Fruit fly (Drosophila melanogaster): Measurements from ENCODE around the gene yip2.

yip2 gene

DNA sequence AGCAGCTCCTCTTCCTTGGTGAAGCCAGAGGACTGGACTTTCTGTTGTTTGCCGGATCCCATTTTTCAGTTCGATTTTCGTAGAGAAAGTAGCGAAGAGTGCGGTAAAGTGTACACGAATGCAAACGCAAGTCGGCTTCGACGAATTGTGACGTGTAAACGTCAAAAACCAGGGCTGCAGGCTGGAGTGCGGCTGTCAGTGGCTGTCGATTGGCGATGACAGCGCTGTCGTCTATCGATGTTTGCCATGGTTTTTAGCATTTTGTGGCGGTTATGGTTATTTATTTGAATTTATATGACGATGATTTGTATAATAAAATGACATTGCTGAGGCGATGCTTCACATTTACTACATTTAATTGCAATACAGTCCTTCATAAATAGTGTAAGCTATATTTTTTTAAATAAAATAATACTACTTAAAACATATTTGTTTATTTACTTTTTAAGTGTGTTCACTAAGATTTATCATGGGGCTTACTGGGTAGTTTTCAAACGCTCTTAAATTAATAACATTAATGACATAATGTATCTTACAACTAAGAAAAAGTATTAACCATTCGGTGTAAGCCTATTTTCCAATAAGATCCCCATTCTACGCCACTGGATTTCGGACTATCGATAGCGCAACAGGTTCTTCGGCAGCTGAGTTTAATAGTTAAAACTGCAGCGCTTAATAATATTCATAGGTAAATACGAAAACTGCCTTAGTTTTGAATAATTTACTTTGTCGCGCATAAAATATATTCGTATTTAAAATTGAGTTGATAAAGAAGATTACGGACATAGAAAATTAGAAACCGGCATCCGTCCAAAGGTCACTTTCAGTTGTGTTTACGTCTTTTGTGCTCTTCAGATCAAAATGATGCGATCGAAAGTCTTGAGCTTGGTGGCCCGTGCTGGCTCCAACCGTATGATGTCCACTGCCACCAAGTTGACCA, 3.2 kb downstream of the yip2 start, which contains the start of the genes CG5885 and CG4598 (continued):
- TF ChIP-seq gem (tag; optimal IDR thresholded peaks at IDR 0.05) = peak; percentile 87
- TF ChIP-seq Antp (GFP tag; optimal IDR thresholded peaks at IDR 0.05) = peak; percentile 59
- TF ChIP-seq CG9797 (GFP tag; optimal IDR thresholded peaks at IDR 0.05) = peak; percentile 47
- no peak for TF ChIP-seq ro (GFP tag; IDR thresholded peaks at IDR 0.05)
- peak; percentile 77 for TF ChIP-seq Dll (GFP tag; IDR thresholded peaks at IDR 0.05; ENCODE audit: partially characterized antibody)
- peak; percentile 80 for TF ChIP-seq lilli (GFP tag; optimal IDR thresholded peaks at IDR 0.05)
- peak; percentile 64 for TF ChIP-seq CG14710 (tag; optimal IDR thresholded peaks at IDR 0.05)
- peak; percentile 2 for TF ChIP-seq CG12299 (tag; optimal IDR thresholded peaks at IDR 0.05)
- TF ChIP-seq ham (GFP tag; IDR thresholded peaks at IDR 0.05) = no peak
- peak; percentile 70 for TF ChIP-seq Ssrp (tag; optimal IDR thresholded peaks at IDR 0.05)
- TF ChIP-seq CG7839 (tag; optimal IDR thresholded peaks at IDR 0.05) = peak; percentile 76
- TF ChIP-seq TFAM (GFP tag; optimal IDR thresholded peaks at IDR 0.05) = no peak
- peak; percentile 82 for TF ChIP-seq CG9932 (GFP tag; IDR thresholded peaks at IDR 0.05)
- TF ChIP-seq dmrt99B (tag; optimal IDR thresholded peaks at IDR 0.05) = peak; percentile 65
- TF ChIP-seq lola (GFP tag; optimal IDR thresholded peaks at IDR 0.05) = peak in 1 of 3 experiments; percentile 71
- peak; percentile 87 for TF ChIP-seq Ets97D (GFP tag; optimal IDR thresholded peaks at IDR 0.05)
- TF ChIP-seq CG12769 (tag; optimal IDR thresholded peaks at IDR 0.05) = peak; percentile 20
- no peak for TF ChIP-seq CG4707 (GFP tag; optimal IDR thresholded peaks at IDR 0.05)
- TF ChIP-seq bigmax (GFP tag; optimal IDR thresholded peaks at IDR 0.05) = no peak
- peak; percentile 35 for TF ChIP-seq twi (tag; optimal IDR thresholded peaks at IDR 0.05)
- peak; percentile 50 for TF ChIP-seq NFAT (GFP tag; IDR thresholded peaks at IDR 0.05)
- TF ChIP-seq org-1 (GFP tag; optimal IDR thresholded peaks at IDR 0.05) = no peak
- no peak for TF ChIP-seq dati (GFP tag; IDR thresholded peaks at IDR 0.05)
- TF ChIP-seq CG31441 (GFP tag; IDR thresholded peaks at IDR 0.05) = peak; percentile 64
- peak; percentile 73 for TF ChIP-seq sisA (GFP tag; IDR thresholded peaks at IDR 0.05)
- peak; percentile 54 for TF ChIP-seq CG3407 (GFP tag; optimal IDR thresholded peaks at IDR 0.05)
- TF ChIP-seq crc (GFP tag; optimal IDR thresholded peaks at IDR 0.05) = peak; percentile 22
- TF ChIP-seq CG2678 (tag; optimal IDR thresholded peaks at IDR 0.05) = peak; percentile 76
- no peak for TF ChIP-seq Lpt (GFP tag; optimal IDR thresholded peaks at IDR 0.05)
- TF ChIP-seq E2f1 (GFP tag; IDR thresholded peaks at IDR 0.05) = peak; percentile 59
- TF ChIP-seq Sin3A (optimal IDR thresholded peaks at IDR 0.05) = peak; percentile 46
- peak; percentile 44 for TF ChIP-seq Abd-B (GFP tag; optimal IDR thresholded peaks at IDR 0.05)
- peak; percentile 81 for TF ChIP-seq bbx (GFP tag; IDR thresholded peaks at IDR 0.05; ENCODE audit: partially characterized antibody)
- no peak for TF ChIP-seq CG6254 (GFP tag; optimal IDR thresholded peaks at IDR 0.05)
- TF ChIP-seq grn (GFP tag; optimal IDR thresholded peaks at IDR 0.05) = no peak
- peak; percentile 89 for TF ChIP-seq Opbp (GFP tag; IDR thresholded peaks at IDR 0.05; ENCODE audit: partially characterized antibody)
- TF ChIP-seq CG12236 (GFP tag; optimal IDR thresholded peaks at IDR 0.05) = no peak
- TF ChIP-seq gt (GFP tag; IDR thresholded peaks at IDR 0.05) = no peak
- no peak for TF ChIP-seq cas (GFP tag; IDR thresholded peaks at IDR 0.05)
- no peak for TF ChIP-seq usp (GFP tag; optimal IDR thresholded peaks at IDR 0.05)
- TF ChIP-seq zen (tag; optimal IDR thresholded peaks at IDR 0.05) = peak; percentile 7
- TF ChIP-seq nmo (GFP tag; optimal IDR thresholded peaks at IDR 0.05) = peak; percentile 61
- peak; percentile 72; the same call in 1 of the 2 replicates for TF ChIP-seq sens-2 (GFP tag; IDR thresholded peaks at IDR 0.05)
- TF ChIP-seq slou (GFP tag; optimal IDR thresholded peaks at IDR 0.05) = peak; percentile 12
- TF ChIP-seq CG3065 (GFP tag; optimal IDR thresholded peaks at IDR 0.05) = no peak
- TF ChIP-seq shn (GFP tag; optimal IDR thresholded peaks at IDR 0.05) = peak; percentile 9
- TF ChIP-seq CG14667 (GFP tag; IDR thresholded peaks at IDR 0.05) = peak; percentile 27; the same call in 1 of the 2 replicates
- TF ChIP-seq CG14441 (GFP tag; IDR thresholded peaks at IDR 0.05) = no peak
- peak; percentile 15 for TF ChIP-seq Bteb2 (GFP tag; optimal IDR thresholded peaks at IDR 0.05)

Data from whole organism, embryonic.